Fruit fly (Drosophila melanogaster): Measurements from ENCODE around the gene Polr2C.
A peak's percentile ranks its signal among the peaks of the same experiment; 100 is the strongest.

Polr2C gene

dm6 chr2L:13839744-13840151 is 6.6 kb downstream of the Polr2C start (continued):
- TF ChIP-seq otp (GFP tag; IDR thresholded peaks at IDR 0.05) (peak; percentile 67; the same call in 2 of the 3 replicates), Dll (GFP tag; IDR thresholded peaks at IDR 0.05; ENCODE audit: partially characterized antibody) (no peak), Neu2 (GFP tag; optimal IDR thresholded peaks at IDR 0.05; ENCODE audit: borderline replicate concordance) (no peak), CG4404 (GFP tag; IDR thresholded peaks at IDR 0.05) (no peak; the same call in 1 of the 2 replicates), hb (GFP tag; IDR thresholded peaks at IDR 0.05; ENCODE audit: partially characterized antibody) (no peak), CoRest (tag; optimal IDR thresholded peaks at IDR 0.05) (peak; percentile 94), ERR (GFP tag; optimal IDR thresholded peaks at IDR 0.05) (peak; percentile 62), tx (GFP tag; optimal IDR thresholded peaks at IDR 0.05) (no peak), CG6689 (GFP tag; IDR thresholded peaks at IDR 0.05) (peak; percentile 79), lab (GFP tag; optimal IDR thresholded peaks at IDR 0.05) (peak; percentile 73), pnt (GFP tag; optimal IDR thresholded peaks at IDR 0.05) (peak; percentile 63), peb (GFP tag; IDR thresholded peaks at IDR 0.05) (peak; percentile 62; the same call in 1 of the 2 replicates), sima (GFP tag; optimal IDR thresholded peaks at IDR 0.05) (no peak), CG13424 (tag; optimal IDR thresholded peaks at IDR 0.05) (peak; percentile 83), BtbVII (GFP tag; optimal IDR thresholded peaks at IDR 0.05) (peak; percentile 63), sd (tag; optimal IDR thresholded peaks at IDR 0.05) (peak; percentile 67), pita (GFP tag; optimal IDR thresholded peaks at IDR 0.05) (no peak), ara (GFP tag; IDR thresholded peaks at IDR 0.05) (no peak; the same call in 1 of the 2 replicates), odd (GFP tag; optimal IDR thresholded peaks at IDR 0.05) (peak; percentile 84), CG7786 (GFP tag; optimal IDR thresholded peaks at IDR 0.05) (peak; percentile 58), CG43689 (GFP tag; IDR thresholded peaks at IDR 0.05) (peak; percentile 48; the same call in 1 of the 2 replicates), cas (GFP tag; IDR thresholded peaks at IDR 0.05) (no peak), Sry-β (GFP tag; optimal IDR thresholded peaks at IDR 0.05) (no peak), slou (GFP tag; optimal IDR thresholded peaks at IDR 0.05) (peak; percentile 64), esg (GFP tag; conservative IDR thresholded peaks at IDR 0.05) (peak; percentile 86), D (optimal IDR thresholded peaks at IDR 0.05) (no peak), D (GFP tag; optimal IDR thresholded peaks at IDR 0.05) (peak; percentile 69), CG15514 (GFP tag; optimal IDR thresholded peaks at IDR 0.05) (peak; percentile 40), H2.0 (GFP tag; IDR thresholded peaks at IDR 0.05) (peak; percentile 74), CG4854 (GFP tag; optimal IDR thresholded peaks at IDR 0.05) (peak; percentile 81), CG6654 (GFP tag; optimal IDR thresholded peaks at IDR 0.05) (peak; percentile 70), B-H1 (GFP tag; IDR thresholded peaks at IDR 0.05) (peak; percentile 63), CG9797 (GFP tag; optimal IDR thresholded peaks at IDR 0.05) (no peak), nau (GFP tag; optimal IDR thresholded peaks at IDR 0.05) (peak; percentile 77), CG9876 (GFP tag; optimal IDR thresholded peaks at IDR 0.05) (no peak), gce (GFP tag; IDR thresholded peaks at IDR 0.05) (peak; percentile 53; the same call in 1 of the 3 replicates), tio (GFP tag; optimal IDR thresholded peaks at IDR 0.05) (peak; percentile 69), CG10267 (tag; optimal IDR thresholded peaks at IDR 0.05) (peak; percentile 72), CG31388 (GFP tag; optimal IDR thresholded peaks at IDR 0.05) (peak; percentile 72), CG12769 (tag; optimal IDR thresholded peaks at IDR 0.05) (peak; percentile 63), gfzf (GFP tag; optimal IDR thresholded peaks at IDR 0.05) (no peak), bcd (GFP tag; optimal IDR thresholded peaks at IDR 0.05) (peak; percentile 83), CG15269 (tag; optimal IDR thresholded peaks at IDR 0.05) (peak; percentile 84), CG10462 (GFP tag; optimal IDR thresholded peaks at IDR 0.05) (peak; percentile 62), row (GFP tag; IDR thresholded peaks at IDR 0.05) (peak; percentile 72), Gug (GFP tag; IDR thresholded peaks at IDR 0.05) (0 out of 4 replicates have a peak, but pooled peaks have one; percentile 26), twi (tag; optimal IDR thresholded peaks at IDR 0.05) (peak; percentile 82), fd3F (GFP tag; optimal IDR thresholded peaks at IDR 0.05) (peak; percentile 70), NC2β (GFP tag; optimal IDR thresholded peaks at IDR 0.05) (peak; percentile 60), Scr (GFP tag; IDR thresholded peaks at IDR 0.05; ENCODE audit: partially characterized antibody) (no peak), Meics (GFP tag; optimal IDR thresholded peaks at IDR 0.05) (peak; percentile 79)

All from whole organism, embryonic.